Fruit fly (Drosophila melanogaster) whole organism, embryonic: ENCODE data around the gene dpp.

Experiments
- Antp ChIP-seq: fragments of 200-800 bp; sonication (Bioruptor generic); optimal IDR thresholded peaks from 3 replicates; lab custom pipeline; 2016; ENCODE audit warnings: missing biosample characterization, missing genetic modification characterization
- Awh ChIP-seq: fragments of 200-800 bp; sonication (Bioruptor generic); IDR thresholded peaks from 2 replicates; pipeline ENCODE4, ENCODE4 v1.3.6; 2022; ENCODE audit warnings: missing biosample characterization, missing genetic modification characterization
- Bteb2 ChIP-seq: fragments of 200-800 bp; sonication (Bioruptor generic); optimal IDR thresholded peaks from 2 replicates; lab custom pipeline; 2016; ENCODE audit warnings: missing biosample characterization, missing genetic modification characterization
- CG10431 ChIP-seq: fragments of 200-800 bp; sonication (Bioruptor generic); optimal IDR thresholded peaks from 3 replicates; lab custom pipeline; 2018; ENCODE audit warnings: missing biosample characterization, mild to moderate bottlenecking, missing genetic modification characterization
- CG11723 ChIP-seq: fragments of 200-800 bp; sonication (Bioruptor generic); optimal IDR thresholded peaks from 2 replicates; lab custom pipeline; 2017; ENCODE audit warnings: missing biosample characterization, mild to moderate bottlenecking, missing genetic modification characterization
- CG12236 ChIP-seq: fragments of 200-800 bp; sonication (Bioruptor generic); optimal IDR thresholded peaks from 2 replicates; lab custom pipeline; 2016; ENCODE audit warnings: missing biosample characterization, missing genetic modification characterization
- CG1233 ChIP-seq: fragments of 200-800 bp; sonication (Bioruptor generic); optimal IDR thresholded peaks from 4 replicates; lab custom pipeline; 2018; ENCODE audit warnings: missing biosample characterization, mild to moderate bottlenecking, missing genetic modification characterization
- CG13123 ChIP-seq: fragments of 200-800 bp; sonication (Bioruptor generic); optimal IDR thresholded peaks from 2 replicates; lab custom pipeline; 2016; ENCODE audit warnings: missing biosample characterization, missing genetic modification characterization
- CG13624 ChIP-seq: fragments of 200-800 bp; sonication (Bioruptor generic); optimal IDR thresholded peaks from 2 replicates; lab custom pipeline; 2016; ENCODE audit warnings: missing biosample characterization, missing genetic modification characterization
- CG16815 ChIP-seq: fragments of 200-800 bp; sonication (Bioruptor generic); optimal IDR thresholded peaks from 3 replicates; lab custom pipeline; 2017; ENCODE audit warnings: missing biosample characterization, mild to moderate bottlenecking, missing genetic modification characterization
- CG17328 ChIP-seq: fragments of 200-800 bp; sonication (Bioruptor generic); IDR thresholded peaks from 2 replicates; pipeline ENCODE4 v1.3.6; 2022; ENCODE audit warnings: missing biosample characterization, missing genetic modification characterization
- CG18011 ChIP-seq: fragments of 200-800 bp; sonication (Bioruptor generic); optimal IDR thresholded peaks from 2 replicates; lab custom pipeline; 2017; ENCODE audit warnings: missing biosample characterization, missing genetic modification characterization, mild to moderate bottlenecking, moderate library complexity, missing genotype
- CG18619 ChIP-seq: fragments of 200-800 bp; sonication (Bioruptor generic); optimal IDR thresholded peaks from 3 replicates; lab custom pipeline; 2017; ENCODE audit warnings: missing biosample characterization, mild to moderate bottlenecking, missing genetic modification characterization
- CG3847 ChIP-seq: fragments of 200-800 bp; sonication (Bioruptor generic); IDR thresholded peaks from 2 replicates; pipeline ENCODE4 v1.3.6; 2022; ENCODE audit warnings: missing biosample characterization, missing genetic modification characterization
- CG4328 ChIP-seq: fragments of 200-800 bp; sonication (Bioruptor generic); optimal IDR thresholded peaks from 3 replicates; lab custom pipeline; 2017; ENCODE audit warnings: missing biosample characterization, missing genetic modification reagents, missing genetic modification characterization
- CG6175 ChIP-seq: fragments of 200-800 bp; sonication (Bioruptor generic); IDR thresholded peaks from 3 replicates; pipeline ENCODE4 v1.3.6; 2022; ENCODE audit warnings: missing biosample characterization, missing genetic modification characterization
- CG7357 ChIP-seq: fragments of 200-800 bp; sonication (Bioruptor generic); IDR thresholded peaks from 3 replicates; pipeline ENCODE4 v1.3.6; 2022; ENCODE audit warnings: missing biosample characterization, missing genetic modification characterization
- CG7745 ChIP-seq: fragments of 200-800 bp; sonication (Bioruptor generic); optimal IDR thresholded peaks from 2 replicates; lab custom pipeline; 2018; ENCODE audit warnings: missing biosample characterization, mild to moderate bottlenecking, missing genetic modification characterization, moderate library complexity
- CG9609 ChIP-seq: fragments of 200-800 bp; sonication (Bioruptor generic); optimal IDR thresholded peaks from 3 replicates; lab custom pipeline; 2016; ENCODE audit warnings: missing biosample characterization, missing genetic modification characterization
- CTCF ChIP-seq: fragments of 200-800 bp; sonication (Bioruptor generic); optimal IDR thresholded peaks from 2 replicates; lab custom pipeline; 2017; ENCODE audit warnings: missing biosample characterization, mild to moderate bottlenecking, missing genetic modification characterization, moderate library complexity
- Dek ChIP-seq: fragments of 200-800 bp; sonication (Bioruptor generic); optimal IDR thresholded peaks from 3 replicates; lab custom pipeline; 2019; ENCODE audit warnings: missing biosample characterization, mild to moderate bottlenecking, missing genetic modification characterization, moderate library complexity
- HmgD ChIP-seq: fragments of 200-800 bp; sonication (Bioruptor generic); optimal IDR thresholded peaks from 3 replicates; lab custom pipeline; 2016; ENCODE audit warnings: missing biosample characterization, missing genetic modification characterization
- Jarid2 ChIP-seq: fragments of 200-800 bp; sonication (Bioruptor generic); optimal IDR thresholded peaks from 3 replicates; lab custom pipeline; 2017; ENCODE audit warnings: mild to moderate bottlenecking, missing biosample characterization, missing genetic modification reagents, missing genetic modification characterization
- MTF-1 ChIP-seq: fragments of 200-800 bp; sonication (Bioruptor generic); optimal IDR thresholded peaks from 2 replicates; lab custom pipeline; 2018; ENCODE audit warnings: missing biosample characterization, mild to moderate bottlenecking, missing genetic modification characterization, borderline replicate concordance
- Med ChIP-seq: fragments of 200-800 bp; sonication (Bioruptor generic); peaks from one replicate; lab custom pipeline; 2016; ENCODE audit warnings: missing biosample characterization, missing genetic modification characterization, mild to moderate bottlenecking, inconsistent platforms, moderate library complexity
- Mes4 ChIP-seq: fragments of 200-800 bp; sonication (Bioruptor generic); optimal IDR thresholded peaks from 2 replicates; lab custom pipeline; 2016; ENCODE audit warnings: missing biosample characterization, missing genetic modification characterization
- Opbp ChIP-seq: fragments of 200-800 bp; sonication (Bioruptor generic); IDR thresholded peaks from 3 replicates; pipeline ENCODE4 v1.3.6; 2022; ENCODE audit warnings: missing biosample characterization, missing genetic modification characterization; ENCODE audit not compliant: partially characterized antibody
- Tbp ChIP-seq: fragments of >200 bp; optimal IDR thresholded peaks from 2 replicates; lab custom pipeline; 2018; ENCODE audit warnings: missing biosample characterization, missing genetic modification characterization
- Trl ChIP-seq, 3 experiments: fragments of >200 bp in 2 of 3; fragments of 200-800 bp in 1 of 3; sonication (Bioruptor generic) in 1 of 3; optimal IDR thresholded peaks; 2 replicates in 1 of 3; 3 replicates in 2 of 3; lab custom pipeline; 2016 to 2017; ENCODE audit warnings: missing biosample characterization in 1 of 3, missing genetic modification characterization in 1 of 3
- aop ChIP-seq: fragments of 200-800 bp; sonication (Bioruptor generic); IDR thresholded peaks from 2 replicates; pipeline ENCODE4 v1.3.6; 2022; ENCODE audit warnings: missing biosample characterization, missing genetic modification characterization
- chinmo ChIP-seq: fragments of 200-800 bp; sonication (Bioruptor generic); IDR thresholded peaks from 4 replicates; pipeline ENCODE4 v1.3.6; 2022; ENCODE audit warnings: missing biosample characterization, missing genetic modification characterization; ENCODE audit not compliant: partially characterized antibody
- chm ChIP-seq: fragments of 200-800 bp; sonication (Bioruptor generic); IDR thresholded peaks from 2 replicates; pipeline ENCODE4 v1.3.6; 2022; ENCODE audit warnings: missing biosample characterization, missing genetic modification characterization
- corto ChIP-seq: fragments of 200-800 bp; sonication (Bioruptor generic); optimal IDR thresholded peaks from 2 replicates; lab custom pipeline; 2016; ENCODE audit warnings: missing biosample characterization, mild to moderate bottlenecking, missing genetic modification characterization, moderate library complexity
- dati ChIP-seq: fragments of 200-800 bp; sonication (Bioruptor generic); IDR thresholded peaks from 2 replicates; pipeline ENCODE4 v1.3.6; 2022; ENCODE audit warnings: missing biosample characterization, missing genetic modification characterization
- dmrt11E ChIP-seq: fragments of 200-800 bp; sonication (Bioruptor generic); optimal IDR thresholded peaks from 3 replicates; lab custom pipeline; 2018; ENCODE audit warnings: missing biosample characterization, mild to moderate bottlenecking, missing genetic modification characterization, moderate library complexity
- dpn ChIP-seq, 2 experiments: fragments of 200-800 bp; sonication (Bioruptor generic); optimal IDR thresholded peaks; 3 replicates each; lab custom pipeline; 2016; ENCODE audit warnings: missing biosample characterization in 2 of 2, missing genetic modification characterization in 2 of 2
- gce ChIP-seq: fragments of 200-800 bp; sonication (Bioruptor generic); IDR thresholded peaks from 3 replicates; pipeline ENCODE4 v1.3.6; 2022; ENCODE audit warnings: missing biosample characterization, missing genetic modification characterization
- hb ChIP-seq: fragments of 200-800 bp; sonication (Bioruptor generic); IDR thresholded peaks from 3 replicates; pipeline ENCODE4 v1.3.6; 2022; ENCODE audit warnings: missing biosample characterization, missing genetic modification characterization; ENCODE audit not compliant: partially characterized antibody
- kni ChIP-seq: fragments of 200-800 bp; sonication (Bioruptor generic); optimal IDR thresholded peaks from 3 replicates; lab custom pipeline; 2017; ENCODE audit warnings: mild to moderate bottlenecking, missing biosample characterization, missing genetic modification reagents, missing genetic modification characterization
- nmo ChIP-seq: fragments of 200-800 bp; sonication (Bioruptor generic); optimal IDR thresholded peaks from 2 replicates; lab custom pipeline; 2018; ENCODE audit warnings: missing biosample characterization, mild to moderate bottlenecking, missing genetic modification characterization, moderate library complexity
- nom ChIP-seq: fragments of 200-800 bp; sonication (Bioruptor generic); optimal IDR thresholded peaks from 2 replicates; lab custom pipeline; 2017; ENCODE audit warnings: missing biosample characterization, missing genetic modification characterization, mild to moderate bottlenecking, moderate library complexity, missing genetic modification reagents
- pros ChIP-seq: fragments of 200-800 bp; sonication (Bioruptor generic); optimal IDR thresholded peaks from 3 replicates; lab custom pipeline; 2019; ENCODE audit warnings: missing biosample characterization, mild to moderate bottlenecking, missing genetic modification characterization, moderate library complexity
- ranshi ChIP-seq: fragments of 200-800 bp; sonication (Bioruptor generic); IDR thresholded peaks from 2 replicates; pipeline ENCODE4 v1.3.6; 2022; ENCODE audit warnings: missing biosample characterization, missing genetic modification characterization
- rib ChIP-seq: fragments of 200-800 bp; sonication (Bioruptor generic); IDR thresholded peaks from 2 replicates; pipeline ENCODE4 v1.3.6; 2022; ENCODE audit warnings: missing biosample characterization, missing genetic modification characterization
- row ChIP-seq: fragments of 200-800 bp; sonication (Bioruptor generic); IDR thresholded peaks from 3 replicates; pipeline ENCODE4 v1.3.6; 2022; ENCODE audit warnings: missing biosample characterization, missing genetic modification characterization
- sim ChIP-seq: fragments of 200-800 bp; sonication (Bioruptor generic); IDR thresholded peaks from 2 replicates; pipeline ENCODE4 v1.3.6; 2022; ENCODE audit warnings: missing biosample characterization, missing genetic modification characterization
- sima ChIP-seq: fragments of 200-800 bp; sonication (Bioruptor generic); optimal IDR thresholded peaks from 2 replicates; lab custom pipeline; 2016; ENCODE audit warnings: missing biosample characterization, missing genetic modification characterization
- tgo ChIP-seq: fragments of 200-800 bp; sonication (Bioruptor generic); IDR thresholded peaks from 3 replicates; pipeline ENCODE4 v1.3.6; 2022; ENCODE audit warnings: missing biosample characterization, missing genetic modification characterization
- tin ChIP-seq: fragments of 200-800 bp; sonication (Bioruptor generic); optimal IDR thresholded peaks from 3 replicates; lab custom pipeline; 2016; ENCODE audit warnings: missing biosample characterization, missing genetic modification characterization
- unpg ChIP-seq: fragments of 200-800 bp; sonication (Bioruptor generic); optimal IDR thresholded peaks from 3 replicates; lab custom pipeline; 2018; ENCODE audit warnings: missing biosample characterization, mild to moderate bottlenecking, missing genetic modification characterization, moderate library complexity

The dpp gene

dm6 chr2L:2426444-2427188 is 1.6 kb upstream of the dpp start (continued):
- TF ChIP-seq CG17328 (GFP tag; lab: Robert Waterston, UW) (peak; percentile 65), CG7357 (no peak), hb (GFP tag; lab: Robert Waterston, UW) (no peak), CG13624 (GFP tag; lab: Kevin White, UChicago) (peak; percentile 36), Jarid2 (GFP tag; lab: Kevin White, UChicago) (no peak), corto (GFP tag; lab: Kevin White, UChicago) (no peak), sima (GFP tag; lab: Kevin White, UChicago) (no peak), dmrt11E (no peak), chinmo (GFP tag; lab: Robert Waterston, UW) (no peak), Opbp (no peak), kni (GFP tag; lab: Kevin White, UChicago) (no peak), MTF-1 (no peak), Dek (tag; lab: Kevin White, UChicago) (no peak), CG3847 (GFP tag; lab: Robert Waterston, UW) (peak; percentile 29; the same call in 1 of the 2 replicates), pros (GFP tag; lab: Kevin White, UChicago) (no peak), Tbp (GFP tag; lab: Kevin White, UChicago) (no peak), CG18011 (GFP tag; lab: Kevin White, UChicago) (no peak), rib (GFP tag; lab: Robert Waterston, UW) (no peak), CG16815 (GFP tag; lab: Kevin White, UChicago) (no peak), Med (GFP tag; lab: Kevin White, UChicago) (peak; percentile 80), dpn (GFP tag; optimal IDR thresholded peaks at IDR 0.05; lab: Kevin White, UChicago) (peak; percentile 57 to 63), CG6175 (no peak), row (GFP tag; lab: Robert Waterston, UW) (peak; percentile 62), CG10431 (no peak), Awh (GFP tag; lab: Robert Waterston, UW) (peak; percentile 40; the same call in 1 of the 2 replicates), gce (GFP tag; lab: Robert Waterston, UW) (no peak), HmgD (no peak), ranshi (peak; percentile 57), CG1233 (GFP tag; lab: Kevin White, UChicago) (no peak), CG13123 (GFP tag; lab: Kevin White, UChicago) (no peak), CG12236 (GFP tag; lab: Kevin White, UChicago) (peak; percentile 22), CG7745 (no peak), CG4328 (GFP tag; lab: Kevin White, UChicago) (no peak), dati (0 out of 2 replicates have a peak, but pooled peaks have one; percentile 11), CG18619 (GFP tag; lab: Kevin White, UChicago) (no peak), Antp (GFP tag; lab: Kevin White, UChicago) (peak; percentile 55), tin (peak; percentile 23), nmo (GFP tag; lab: Kevin White, UChicago) (peak; percentile 58), Bteb2 (peak; percentile 4), sim (no peak), Mes4 (GFP tag; lab: Kevin White, UChicago) (peak; percentile 36), Trl (optimal IDR thresholded peaks at IDR 0.05; lab: Kevin White, UChicago) (no peak), Trl (GFP tag; optimal IDR thresholded peaks at IDR 0.05; lab: Kevin White, UChicago) (peak; percentile 38), unpg (GFP tag; lab: Kevin White, UChicago) (peak; percentile 71), CTCF (GFP tag; lab: Kevin White, UChicago) (no peak), CG11723 (GFP tag; lab: Kevin White, UChicago) (no peak), chm (GFP tag; lab: Robert Waterston, UW) (no peak), CG9609 (GFP tag; lab: Kevin White, UChicago) (peak; percentile 37), aop (GFP tag; lab: Robert Waterston, UW) (no peak), tgo (peak; percentile 34; the same call in 2 of the 3 replicates), nom (GFP tag; lab: Kevin White, UChicago) (peak; percentile 33)
